Fruit fly (Drosophila melanogaster) whole organism, embryonic: ENCODE data around the gene CG6870.

Source experiments
- CG11085 ChIP-seq: fragments of 200-800 bp; sonication (Bioruptor generic); IDR thresholded peaks from 2 replicates; pipeline ENCODE4 v1.3.6; 2022; ENCODE audit warnings: missing biosample characterization, missing genetic modification characterization
- CG13894 ChIP-seq: fragments of 200-800 bp; sonication (Bioruptor generic); optimal IDR thresholded peaks from 3 replicates; lab custom pipeline; 2018; ENCODE audit warnings: missing biosample characterization, mild to moderate bottlenecking, missing genetic modification characterization, moderate library complexity
- CG14667 ChIP-seq: fragments of 200-800 bp; sonication (Bioruptor generic); IDR thresholded peaks from 2 replicates; pipeline ENCODE4 v1.3.6; 2022; ENCODE audit warnings: missing biosample characterization, missing genetic modification characterization
- CG1647 ChIP-seq: fragments of 200-800 bp; sonication (Bioruptor generic); optimal IDR thresholded peaks from 3 replicates; lab custom pipeline; 2016; ENCODE audit warnings: missing biosample characterization, missing genetic modification characterization
- CG16863 ChIP-seq: fragments of 200-800 bp; sonication (Bioruptor generic); optimal IDR thresholded peaks from 3 replicates; lab custom pipeline; 2016; ENCODE audit warnings: missing biosample characterization, missing genetic modification characterization
- CG1832 ChIP-seq: fragments of 200-800 bp; sonication (Bioruptor generic); optimal IDR thresholded peaks from 2 replicates; lab custom pipeline; 2017; ENCODE audit warnings: missing biosample characterization, mild to moderate bottlenecking, missing genetic modification characterization, inconsistent platforms
- CG2199 ChIP-seq: fragments of 200-800 bp; sonication (Bioruptor generic); IDR thresholded peaks from 3 replicates; pipeline ENCODE4 v1.3.6; 2022; ENCODE audit warnings: missing biosample characterization, missing genetic modification characterization
- CG32532 ChIP-seq: fragments of 200-800 bp; sonication (Bioruptor generic); IDR thresholded peaks from 2 replicates; pipeline ENCODE4 v1.3.6; 2022; ENCODE audit warnings: missing biosample characterization, missing genetic modification characterization
- CG8924 ChIP-seq: fragments of 200-800 bp; optimal IDR thresholded peaks from 3 replicates; lab custom pipeline; 2019; ENCODE audit warnings: missing biosample characterization, mild to moderate bottlenecking, missing genetic modification characterization, moderate library complexity
- CG9437 ChIP-seq: fragments of 200-800 bp; sonication (Bioruptor generic); optimal IDR thresholded peaks from 2 replicates; lab custom pipeline; 2018; ENCODE audit warnings: missing biosample characterization, mild to moderate bottlenecking, missing genetic modification characterization
- CkIIα-i1 ChIP-seq: fragments of 200-800 bp; sonication (Bioruptor generic); IDR thresholded peaks from 2 replicates; pipeline ENCODE4 v1.3.6; 2022; ENCODE audit warnings: missing biosample characterization, missing genetic modification characterization
- Dll ChIP-seq: fragments of 200-800 bp; sonication (Bioruptor generic); IDR thresholded peaks from 4 replicates; pipeline ENCODE4 v1.3.6; 2022; ENCODE audit warnings: missing biosample characterization, missing genetic modification characterization; ENCODE audit not compliant: partially characterized antibody
- ERR ChIP-seq: fragments of 200-800 bp; sonication (Bioruptor generic); optimal IDR thresholded peaks from 2 replicates; lab custom pipeline; 2016; ENCODE audit warnings: missing biosample characterization, missing genetic modification characterization
- Elba2 ChIP-seq: fragments of 200-800 bp; sonication (Bioruptor generic); optimal IDR thresholded peaks from 3 replicates; lab custom pipeline; 2016; ENCODE audit warnings: missing biosample characterization, missing genetic modification characterization
- Ets97D ChIP-seq: fragments of 200-800 bp; sonication (Bioruptor generic); optimal IDR thresholded peaks from 3 replicates; lab custom pipeline; 2016; ENCODE audit warnings: missing biosample characterization, missing genetic modification characterization
- GATAe ChIP-seq: fragments of 200-800 bp; sonication (Bioruptor generic); conservative IDR thresholded peaks from 2 replicates; pipeline ENCODE4 v1.3.6; 2022; ENCODE audit warnings: missing biosample characterization, missing genetic modification characterization
- Hey ChIP-seq: fragments of 200-800 bp; sonication (Bioruptor generic); optimal IDR thresholded peaks from 3 replicates; lab custom pipeline; 2018; ENCODE audit warnings: missing biosample characterization, mild to moderate bottlenecking, missing genetic modification characterization
- Lpt ChIP-seq: fragments of >200 bp; optimal IDR thresholded peaks from 2 replicates; lab custom pipeline; 2018; ENCODE audit warnings: missing biosample characterization, missing genetic modification characterization
- MTF-1 ChIP-seq: fragments of 200-800 bp; sonication (Bioruptor generic); optimal IDR thresholded peaks from 2 replicates; lab custom pipeline; 2018; ENCODE audit warnings: missing biosample characterization, mild to moderate bottlenecking, missing genetic modification characterization, borderline replicate concordance
- Myb ChIP-seq: fragments of 200-800 bp; sonication (Bioruptor generic); optimal IDR thresholded peaks from 2 replicates; lab custom pipeline; 2016; ENCODE audit warnings: missing biosample characterization, missing genetic modification characterization
- Oaz ChIP-seq: fragments of 200-800 bp; sonication (Bioruptor generic); IDR thresholded peaks from 2 replicates; pipeline ENCODE4 v1.3.6; 2022; ENCODE audit warnings: missing biosample characterization, missing genetic modification characterization
- Sin3A ChIP-seq: fragments of >200 bp; optimal IDR thresholded peaks from 2 replicates; lab custom pipeline; 2018
- abd-A ChIP-seq: fragments of 200-800 bp; sonication (Bioruptor generic); optimal IDR thresholded peaks from 3 replicates; lab custom pipeline; 2019; ENCODE audit warnings: missing biosample characterization, mild to moderate bottlenecking, missing genetic modification characterization, moderate library complexity
- bsh ChIP-seq, 2 experiments: fragments of 200-800 bp; sonication (Bioruptor generic); optimal IDR thresholded peaks; 2 replicates each; lab custom pipeline; 2017 to 2018; ENCODE audit warnings: mild to moderate bottlenecking in 2 of 2, missing biosample characterization in 2 of 2, missing genetic modification characterization in 2 of 2, moderate library complexity in 1 of 2
- cas ChIP-seq: fragments of 200-800 bp; sonication (Bioruptor generic); IDR thresholded peaks from 2 replicates; pipeline ENCODE4 v1.3.6; 2022; ENCODE audit warnings: missing biosample characterization, missing genetic modification characterization
- dati ChIP-seq: fragments of 200-800 bp; sonication (Bioruptor generic); IDR thresholded peaks from 2 replicates; pipeline ENCODE4 v1.3.6; 2022; ENCODE audit warnings: missing biosample characterization, missing genetic modification characterization
- ftz-f1 ChIP-seq: fragments of 200-800 bp; sonication (Bioruptor generic); optimal IDR thresholded peaks from 2 replicates; lab custom pipeline; 2016; ENCODE audit warnings: missing biosample characterization, missing genetic modification characterization
- grau ChIP-seq: fragments of 200-800 bp; optimal IDR thresholded peaks from 3 replicates; lab custom pipeline; 2019; ENCODE audit warnings: missing biosample characterization, mild to moderate bottlenecking, missing genetic modification characterization, moderate library complexity
- gsb ChIP-seq: fragments of 200-800 bp; sonication (Bioruptor generic); IDR thresholded peaks from 2 replicates; pipeline ENCODE4 v1.3.6; 2022; ENCODE audit warnings: missing biosample characterization, missing genetic modification characterization
- gsb-n ChIP-seq: fragments of 200-800 bp; sonication (Bioruptor generic); optimal IDR thresholded peaks from 3 replicates; lab custom pipeline; 2018; ENCODE audit warnings: missing biosample characterization, mild to moderate bottlenecking, missing genetic modification characterization
- gt ChIP-seq: fragments of 200-800 bp; sonication (Bioruptor generic); IDR thresholded peaks from 2 replicates; pipeline ENCODE4 v1.3.6; 2022; ENCODE audit warnings: missing biosample characterization, missing genetic modification characterization
- hb ChIP-seq: fragments of 200-800 bp; sonication (Bioruptor generic); IDR thresholded peaks from 3 replicates; pipeline ENCODE4 v1.3.6; 2022; ENCODE audit warnings: missing biosample characterization, missing genetic modification characterization; ENCODE audit not compliant: partially characterized antibody
- hbn ChIP-seq: fragments of 200-800 bp; sonication (Bioruptor generic); IDR thresholded peaks from 2 replicates; pipeline ENCODE4 v1.3.6; 2022; ENCODE audit warnings: missing biosample characterization, missing genetic modification characterization; ENCODE audit not compliant: partially characterized antibody
- her ChIP-seq: fragments of 200-800 bp; sonication (Bioruptor generic); optimal IDR thresholded peaks from 2 replicates; lab custom pipeline; 2016; ENCODE audit warnings: missing biosample characterization, missing genetic modification characterization
- hth ChIP-seq: fragments of >200 bp; optimal IDR thresholded peaks from 2 replicates; lab custom pipeline; 2017; ENCODE audit warnings: inconsistent platforms
- kni ChIP-seq: fragments of 200-800 bp; sonication (Bioruptor generic); optimal IDR thresholded peaks from 3 replicates; lab custom pipeline; 2017; ENCODE audit warnings: mild to moderate bottlenecking, missing biosample characterization, missing genetic modification reagents, missing genetic modification characterization
- knrl ChIP-seq: fragments of 200-800 bp; sonication (Bioruptor generic); IDR thresholded peaks from 3 replicates; pipeline ENCODE4 v1.3.6; 2022; ENCODE audit warnings: missing biosample characterization, missing genetic modification characterization; ENCODE audit not compliant: partially characterized antibody
- mam ChIP-seq: fragments of 200-800 bp; sonication (Bioruptor generic); optimal IDR thresholded peaks from 3 replicates; lab custom pipeline; 2016; ENCODE audit warnings: missing biosample characterization, missing genetic modification characterization
- nom ChIP-seq: fragments of 200-800 bp; sonication (Bioruptor generic); optimal IDR thresholded peaks from 2 replicates; lab custom pipeline; 2017; ENCODE audit warnings: missing biosample characterization, missing genetic modification characterization, mild to moderate bottlenecking, moderate library complexity, missing genetic modification reagents
- oc ChIP-seq: fragments of 200-800 bp; sonication (Bioruptor generic); optimal IDR thresholded peaks from 2 replicates; lab custom pipeline; 2018; ENCODE audit warnings: missing biosample characterization, mild to moderate bottlenecking, missing genetic modification characterization, moderate library complexity
- onecut ChIP-seq: fragments of 200-800 bp; sonication (Bioruptor generic); IDR thresholded peaks from 2 replicates; pipeline ENCODE4 v1.3.6; 2022; ENCODE audit warnings: missing biosample characterization, missing genetic modification characterization
- peb ChIP-seq: fragments of 200-800 bp; sonication (Bioruptor generic); IDR thresholded peaks from 2 replicates; pipeline ENCODE4 v1.3.6; 2022; ENCODE audit warnings: missing biosample characterization, missing genetic modification characterization
- pita ChIP-seq: fragments of 200-800 bp; sonication (Bioruptor generic); optimal IDR thresholded peaks from 2 replicates; lab custom pipeline; 2017; ENCODE audit warnings: missing biosample characterization, mild to moderate bottlenecking, missing genetic modification characterization
- pnt ChIP-seq: fragments of 200-800 bp; sonication (Bioruptor generic); optimal IDR thresholded peaks from 3 replicates; lab custom pipeline; 2016; ENCODE audit warnings: missing biosample characterization, missing genetic modification characterization
- pros ChIP-seq: fragments of 200-800 bp; sonication (Bioruptor generic); optimal IDR thresholded peaks from 3 replicates; lab custom pipeline; 2019; ENCODE audit warnings: missing biosample characterization, mild to moderate bottlenecking, missing genetic modification characterization, moderate library complexity
- run ChIP-seq: fragments of 200-800 bp; sonication (Bioruptor generic); optimal IDR thresholded peaks from 3 replicates; lab custom pipeline; 2018; ENCODE audit warnings: missing biosample characterization, mild to moderate bottlenecking, missing genetic modification characterization
- sqz ChIP-seq: fragments of 200-800 bp; sonication (Bioruptor generic); optimal IDR thresholded peaks from 3 replicates; lab custom pipeline; 2018; ENCODE audit warnings: missing biosample characterization, mild to moderate bottlenecking, missing genetic modification characterization
- stwl ChIP-seq: fragments of 200-800 bp; sonication (Bioruptor generic); optimal IDR thresholded peaks from 3 replicates; lab custom pipeline; 2018; ENCODE audit warnings: missing biosample characterization, mild to moderate bottlenecking, missing genetic modification characterization, moderate library complexity
- zen ChIP-seq: fragments of 200-800 bp; sonication (Bioruptor generic); optimal IDR thresholded peaks from 3 replicates; lab custom pipeline; 2018; ENCODE audit warnings: missing biosample characterization, mild to moderate bottlenecking, missing genetic modification characterization, moderate library complexity

The CG6870 gene

dm6 chr2L:17589115-17589514, 3.0 kb downstream of the CG6870 start, which contains the start of gene Oli:
TSS of gene Oli (plus strand) at chr2L:17589184.
- TF ChIP-seq pros (GFP tag; lab: Kevin White, UChicago) (peak; percentile 65), oc (tag; lab: Kevin White, UChicago) (peak; percentile 64), kni (GFP tag; lab: Kevin White, UChicago) (peak; percentile 35), hb (no peak), MTF-1 (GFP tag; lab: Kevin White, UChicago) (no peak), CG8924 (tag; lab: Kevin White, UChicago) (no peak), CG13894 (tag; lab: Kevin White, UChicago) (peak; percentile 81), onecut (GFP tag; lab: Robert Waterston, UW) (peak; percentile 63), gsb-n (tag; lab: Kevin White, UChicago) (peak; percentile 85), abd-A (tag; lab: Kevin White, UChicago) (peak; percentile 65), run (peak; percentile 24), CG2199 (GFP tag; lab: Robert Waterston, UW) (0 out of 3 replicates have a peak, but pooled peaks have one; percentile 63), CG1832 (GFP tag; lab: Kevin White, UChicago) (peak; percentile 73), Hey (tag; lab: Kevin White, UChicago) (peak; percentile 44), CG1647 (no peak), Ets97D (GFP tag; lab: Kevin White, UChicago) (no peak)

- TF ChIP-seq CG32532 (GFP tag; lab: Robert Waterston, UW) (no peak), sqz (GFP tag; lab: Kevin White, UChicago) (peak; percentile 7), pita (GFP tag; lab: Kevin White, UChicago) (no peak), gsb (no peak), dati (GFP tag; lab: Robert Waterston, UW) (no peak), hth (lab: Kevin White, UChicago) (no peak), Sin3A (no peak), knrl (GFP tag; lab: Robert Waterston, UW) (no peak), zen (tag; lab: Kevin White, UChicago) (peak; percentile 23), her (GFP tag; lab: Kevin White, UChicago) (no peak), nom (GFP tag; lab: Kevin White, UChicago) (no peak), ERR (GFP tag; lab: Kevin White, UChicago) (no peak), GATAe (GFP tag; lab: Robert Waterston, UW) (no peak), pnt (GFP tag; lab: Kevin White, UChicago) (no peak), hbn (GFP tag; lab: Robert Waterston, UW) (no peak), ftz-f1 (GFP tag; lab: Kevin White, UChicago) (no peak), CG16863 (GFP tag; lab: Kevin White, UChicago) (no peak), Myb (GFP tag; lab: Kevin White, UChicago) (no peak), gt (GFP tag; lab: Robert Waterston, UW) (no peak), CG14667 (GFP tag; lab: Robert Waterston, UW) (no peak), Lpt (no peak), Oaz (no peak), cas (GFP tag; lab: Robert Waterston, UW) (no peak), Dll (GFP tag; lab: Robert Waterston, UW) (no peak), bsh (GFP tag; optimal IDR thresholded peaks at IDR 0.05; lab: Kevin White, UChicago) (peak in 1 of 2 experiments; percentile 47), CkIIα-i1 (GFP tag; lab: Robert Waterston, UW) (no peak), peb (GFP tag; lab: Robert Waterston, UW) (no peak), grau (peak; percentile 72), stwl (no peak), CG11085 (0 out of 2 replicates have a peak, but pooled peaks have one; percentile 21), CG9437 (GFP tag; lab: Kevin White, UChicago) (peak; percentile 64), Elba2 (GFP tag; lab: Kevin White, UChicago) (no peak), mam (no peak)
These were observed 3.7 kb downstream of the CG6870 start for dm6 chr2L:17588173-17589082.
